Worm (Caenorhabditis elegans) whole organism, L4/young adult: ENCODE data around the gene ifb-2.

Experiments
- W03F9.2 ChIP-seq: fragments of 150-350 bp; optimal IDR thresholded peaks from 2 replicates; lab custom pipeline; 2014; ENCODE audit warnings: missing biosample characterization, missing genetic modification characterization
- dao-5 ChIP-seq: sonication (generic microtip); optimal IDR thresholded peaks from 2 replicates; lab custom pipeline; 2016; ENCODE audit warnings: missing genotype, missing genetic modification characterization, moderate library complexity, missing compliant biosample characterization
- him-1 ChIP-seq: sonication (generic microtip); optimal IDR thresholded peaks from 2 replicates; lab custom pipeline; 2016; ENCODE audit warnings: missing genotype, missing genetic modification reagents, missing genetic modification characterization, missing compliant biosample characterization

The ifb-2 gene

ce11 chrII:5797348-5797977 lies 47.5 kb downstream of the ifb-2 start, which contains the start of the genes msp-63 and msp-142:
Gene msp-63 (minus strand): TSS chrII:5797448.
Gene msp-142 (plus strand): TSS chrII:5797927.
- TF ChIP-seq dao-5 (no peak), W03F9.2 (tag; lab: Kevin White, UChicago) (no peak), him-1 (tag; lab: Kevin White, UChicago) (no peak)

DNA sequence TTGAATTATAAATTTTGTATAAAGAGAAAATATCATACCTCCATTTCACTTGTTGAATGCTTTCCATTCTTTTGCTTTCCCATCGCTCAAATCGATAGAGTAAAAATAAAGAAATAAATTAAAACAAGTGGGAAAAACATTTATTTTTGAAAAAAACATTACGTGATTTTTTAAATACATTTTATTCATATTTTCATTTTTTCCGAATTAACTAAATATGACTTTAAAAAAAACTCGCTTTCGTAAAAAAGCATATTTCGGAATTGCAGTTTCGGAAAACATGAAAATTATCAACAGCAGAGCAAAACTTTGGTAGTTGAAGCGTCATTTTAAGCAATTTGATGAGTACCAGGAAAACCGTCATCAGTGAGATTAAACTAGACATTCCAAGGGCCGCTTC lies 49.6 kb downstream of the ifb-2 start, which contains the start of gene K05F1.8:
Gene K05F1.8, minus strand, starts transcription at position 101 of the 400 bp plus-strand sequence.
- TF ChIP-seq him-1 (tag; lab: Kevin White, UChicago) (no peak), dao-5 (no peak), W03F9.2 (tag; lab: Kevin White, UChicago) (no peak)

DNA sequence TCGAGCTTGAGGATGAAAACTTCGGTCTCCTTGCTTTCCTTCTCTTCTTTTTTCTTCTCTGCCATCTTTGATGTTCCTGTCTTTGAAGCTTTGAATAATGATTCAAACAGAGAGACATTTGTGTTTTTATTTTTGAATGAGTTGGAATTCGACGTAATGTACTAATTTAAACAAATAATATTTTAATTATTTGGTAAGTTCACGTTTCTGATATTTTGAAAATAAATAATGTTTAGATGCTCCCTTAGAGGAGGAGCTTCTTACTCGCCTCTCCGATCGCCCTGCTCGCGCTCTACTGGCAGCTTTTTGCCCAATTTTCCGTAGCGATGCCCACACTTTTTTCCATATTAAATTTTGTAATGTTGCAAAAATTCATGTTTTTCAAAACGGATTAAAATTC lies 51.1 kb downstream of the ifb-2 start, which contains the start of the genes K05F1.9 and K05F1.1:
Gene K05F1.9, minus strand, starts transcription at position 101 of the 400 bp plus-strand sequence.
Gene K05F1.1, plus strand, starts transcription at position 308 of the 400 bp plus-strand sequence.
- TF ChIP-seq W03F9.2 (tag; lab: Kevin White, UChicago) (no peak), dao-5 (no peak), him-1 (tag; lab: Kevin White, UChicago) (no peak)
